Fruit fly (Drosophila melanogaster): ENCODE data around the gene CG14401.

DNA sequence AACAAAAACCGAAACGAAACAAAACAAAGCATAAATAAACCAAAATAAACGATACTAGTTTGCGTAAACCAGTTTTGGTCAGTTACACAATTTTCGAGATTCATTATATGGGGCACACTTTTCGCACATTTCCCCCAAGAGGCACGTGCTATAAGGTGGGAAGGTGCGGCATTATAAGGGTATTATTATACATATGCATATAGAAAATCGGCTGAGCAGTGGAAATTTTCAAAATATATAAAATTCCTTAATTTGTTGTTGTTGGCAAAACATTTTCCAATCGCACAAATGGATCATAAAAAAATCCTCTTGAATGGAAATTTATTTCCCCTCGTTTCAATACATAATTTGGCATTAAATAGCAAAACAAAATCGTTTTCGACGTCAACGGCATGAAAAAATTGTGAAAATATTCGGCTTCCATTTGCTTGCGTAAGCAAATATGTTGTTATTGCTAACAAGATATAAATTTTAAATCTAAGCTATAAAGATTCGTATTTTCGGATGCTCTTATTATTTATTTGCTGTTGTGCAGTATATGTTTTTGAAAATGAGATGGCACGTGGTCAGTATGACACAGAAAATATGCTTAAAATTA is 28.9 kb downstream of the CG14401 start:
- TF ChIP-seq psq (GFP tag; optimal IDR thresholded peaks at IDR 0.05): no peak
- no peak for TF ChIP-seq usp (GFP tag; optimal IDR thresholded peaks at IDR 0.05)
- no peak for TF ChIP-seq fru (GFP tag; optimal IDR thresholded peaks at IDR 0.05)

All from whole organism, wandering third instar larva.